Worm (Caenorhabditis elegans) whole organism, L3 larva: ENCODE data around the gene Y6G8.8.

ENCODE experiments used
- R02D3.7 ChIP-seq: fragments of 150-350 bp; optimal IDR thresholded peaks from 2 replicates; lab custom pipeline; 2014; ENCODE audit warnings: missing biosample characterization, missing genetic modification characterization
- aly-2 ChIP-seq: fragments of 150-350 bp; optimal IDR thresholded peaks from 2 replicates; lab custom pipeline; 2014; ENCODE audit warnings: missing biosample characterization, missing genetic modification characterization
- ama-1 ChIP-seq: fragments of 150-350 bp; optimal IDR thresholded peaks from 2 replicates; lab custom pipeline; 2018
- fos-1 ChIP-seq: fragments of 150-350 bp; optimal IDR thresholded peaks from 2 replicates; lab custom pipeline; 2014; ENCODE audit warnings: missing biosample characterization, missing genetic modification characterization
- lin-15B ChIP-seq: fragments of 150-350 bp; optimal IDR thresholded peaks from 2 replicates; lab custom pipeline; 2014; ENCODE audit warnings: missing biosample characterization, missing genetic modification characterization
- lin-39 ChIP-seq: fragments of 150-350 bp; optimal IDR thresholded peaks from 2 replicates; lab custom pipeline; 2018; ENCODE audit warnings: missing biosample characterization, missing genetic modification reagents, missing genetic modification characterization
- mdl-1 ChIP-seq: fragments of 150-350 bp; optimal IDR thresholded peaks from 2 replicates; lab custom pipeline; 2014; ENCODE audit warnings: missing biosample characterization, missing genetic modification characterization
- nfya-1 ChIP-seq: sonication (generic microtip); optimal IDR thresholded peaks from 2 replicates; lab custom pipeline; 2017; ENCODE audit warnings: missing genetic modification characterization, mild to moderate bottlenecking, missing compliant biosample characterization, antibody characterized with exemption, moderate library complexity; ENCODE audit not compliant: insufficient read depth
- nhr-12 ChIP-seq: fragments of 150-350 bp; optimal IDR thresholded peaks from 2 replicates; lab custom pipeline; 2014; ENCODE audit warnings: missing biosample characterization, missing genetic modification characterization
- pqm-1 ChIP-seq: fragments of 150-350 bp; optimal IDR thresholded peaks from 2 replicates; lab custom pipeline; 2017; ENCODE audit warnings: missing biosample characterization, missing genetic modification characterization, inconsistent platforms
- snpc-4 ChIP-seq: fragments of 150-350 bp; optimal IDR thresholded peaks from 2 replicates; lab custom pipeline; 2014; ENCODE audit warnings: missing biosample characterization, missing genetic modification characterization
- unc-62 ChIP-seq: fragments of 150-350 bp; sonication (generic microtip); optimal IDR thresholded peaks from 4 replicates; lab custom pipeline; 2014; ENCODE audit warnings: missing biosample characterization, missing genetic modification reagents, missing genetic modification characterization
- zag-1 ChIP-seq: fragments of 150-350 bp; optimal IDR thresholded peaks from 2 replicates; lab custom pipeline; 2014; ENCODE audit warnings: missing biosample characterization, missing genetic modification characterization
- ztf-11 ChIP-seq: fragments of 150-350 bp; optimal IDR thresholded peaks from 2 replicates; lab custom pipeline; 2014; ENCODE audit warnings: missing biosample characterization, missing genetic modification characterization

DNA sequence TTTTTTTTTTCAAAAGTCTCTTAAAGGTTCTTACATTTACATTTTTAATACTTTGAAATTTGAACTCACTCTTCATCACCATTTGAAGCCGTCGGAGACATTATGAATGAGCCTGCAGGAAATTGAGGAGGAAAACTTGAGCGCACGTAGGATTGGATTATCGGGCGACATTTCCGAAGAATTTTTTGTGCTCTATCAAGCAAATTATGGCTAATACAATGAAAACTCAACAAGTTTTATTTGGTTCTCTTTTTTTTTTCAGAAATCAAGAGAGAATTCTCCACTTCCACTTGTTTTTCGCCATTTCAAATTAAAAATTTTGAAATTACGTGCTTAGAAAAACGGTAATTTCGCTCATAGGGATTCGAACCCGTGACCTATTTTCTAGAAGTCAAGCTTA is 47.3 kb downstream of the Y6G8.8 start, which contains the start of gene F59A1.12:
- TF ChIP-seq lin-39 (no peak), fos-1 (no peak), R02D3.7 (tag; lab: Kevin White, UChicago) (no peak), zag-1 (tag; lab: Kevin White, UChicago) (no peak), mdl-1 (tag; lab: Kevin White, UChicago) (no peak), nhr-12 (tag; lab: Kevin White, UChicago) (no peak), lin-15B (tag; lab: Kevin White, UChicago) (no peak), nfya-1 (no peak), pqm-1 (tag; lab: Kevin White, UChicago) (no peak), unc-62 (no peak), ama-1 (no peak), aly-2 (no peak), snpc-4 (tag; lab: Kevin White, UChicago) (no peak), ztf-11 (tag; lab: Kevin White, UChicago) (no peak)
